Fruit fly (Drosophila melanogaster): ENCODE data around the gene nesd.
A peak's percentile ranks its signal among the peaks of the same experiment; 100 is the strongest.

The nesd gene

DNA sequence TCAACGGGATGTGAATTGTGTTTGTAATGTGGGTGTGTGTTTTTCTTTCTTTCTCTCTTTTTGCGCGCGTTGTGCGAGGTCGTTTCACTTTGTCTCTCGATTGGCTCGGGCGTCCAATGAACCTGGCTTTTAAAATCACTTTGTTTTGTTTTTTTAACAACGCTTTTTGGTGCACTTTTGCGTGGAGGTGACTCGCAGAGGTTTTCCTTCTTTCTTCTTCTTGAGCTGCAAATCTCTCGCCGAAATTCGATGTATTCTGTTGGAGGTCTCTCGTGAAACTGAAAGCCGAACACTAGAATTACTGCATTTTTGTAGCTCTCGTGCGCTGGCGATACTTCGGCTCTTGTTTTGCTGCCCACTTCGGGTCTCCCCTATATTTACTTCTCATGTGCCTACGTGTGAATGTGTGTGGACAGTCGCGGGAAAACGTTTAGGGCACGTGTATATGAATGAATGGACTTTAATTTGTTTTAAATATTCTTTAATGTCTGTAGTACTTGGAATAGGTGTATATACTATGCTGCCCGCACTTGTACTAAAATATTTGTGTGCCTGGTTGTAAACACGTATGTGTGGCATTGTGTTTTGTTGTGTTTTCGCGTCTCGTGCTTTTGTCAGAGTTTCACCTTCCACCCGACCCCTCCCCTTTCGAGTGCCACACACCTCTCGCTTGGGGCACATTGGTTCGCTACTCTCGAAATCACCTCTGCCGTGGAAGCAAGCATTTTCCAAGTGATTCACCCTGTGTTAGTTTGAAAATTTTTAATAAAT is 8.8 kb upstream of the nesd start, which contains the start of gene fok (continued):
- TF ChIP-seq CG8319 (GFP tag; optimal IDR thresholded peaks at IDR 0.05) (peak; percentile 97), net (GFP tag; optimal IDR thresholded peaks at IDR 0.05) (peak; percentile 97), eg (GFP tag; IDR thresholded peaks at IDR 0.05) (peak; percentile 94), Sox102F (GFP tag; optimal IDR thresholded peaks at IDR 0.05) (peak; percentile 99), esn (GFP tag; optimal IDR thresholded peaks at IDR 0.05) (peak; percentile 99), CG6854 (GFP tag; optimal IDR thresholded peaks at IDR 0.05) (peak; percentile 96), CG6808 (GFP tag; optimal IDR thresholded peaks at IDR 0.05) (peak; percentile 98), dsx (GFP tag; optimal IDR thresholded peaks at IDR 0.05; ENCODE audit: poor library complexity, severe bottlenecking) (peak; percentile 97), fd85E (GFP tag; optimal IDR thresholded peaks at IDR 0.05) (peak; percentile 91), spab (GFP tag; optimal IDR thresholded peaks at IDR 0.05) (peak; percentile 97), CG4318 (GFP tag; optimal IDR thresholded peaks at IDR 0.05) (peak; percentile 93), CG34406 (GFP tag; optimal IDR thresholded peaks at IDR 0.05) (peak; percentile 97), achi (GFP tag; optimal IDR thresholded peaks at IDR 0.05) (peak; percentile 97), dac (GFP tag; optimal IDR thresholded peaks at IDR 0.05) (peak; percentile 91), Eip78C (GFP tag) (peak; percentile 100), fkh (GFP tag; optimal IDR thresholded peaks at IDR 0.05) (peak; percentile 100), CG7368 (GFP tag; optimal IDR thresholded peaks at IDR 0.05) (peak; percentile 95), CG11762 (GFP tag; optimal IDR thresholded peaks at IDR 0.05; ENCODE audit: insufficient read depth) (peak; percentile 97), lz (GFP tag; optimal IDR thresholded peaks at IDR 0.05) (peak; percentile 98), svp (GFP tag) (peak; percentile 99), CG8119 (GFP tag; IDR thresholded peaks at IDR 0.05) (peak; percentile 99), CG11294 (GFP tag; IDR thresholded peaks at IDR 0.05) (peak; percentile 93), CG6792 (GFP tag; optimal IDR thresholded peaks at IDR 0.05) (peak; percentile 99), CG1621 (tag; optimal IDR thresholded peaks at IDR 0.05) (peak; percentile 95), Sox14 (GFP tag; optimal IDR thresholded peaks at IDR 0.05) (peak; percentile 98), Hr38 (GFP tag; optimal IDR thresholded peaks at IDR 0.05) (no peak), CG6276 (GFP tag; optimal IDR thresholded peaks at IDR 0.05) (peak; percentile 97), Hr39 (GFP tag; optimal IDR thresholded peaks at IDR 0.05) (peak; percentile 97), Eip93F (GFP tag; optimal IDR thresholded peaks at IDR 0.05) (peak; percentile 98), Ets21C (GFP tag; optimal IDR thresholded peaks at IDR 0.05) (peak; percentile 96), Sox15 (GFP tag; optimal IDR thresholded peaks at IDR 0.05) (peak; percentile 95)

DNA sequence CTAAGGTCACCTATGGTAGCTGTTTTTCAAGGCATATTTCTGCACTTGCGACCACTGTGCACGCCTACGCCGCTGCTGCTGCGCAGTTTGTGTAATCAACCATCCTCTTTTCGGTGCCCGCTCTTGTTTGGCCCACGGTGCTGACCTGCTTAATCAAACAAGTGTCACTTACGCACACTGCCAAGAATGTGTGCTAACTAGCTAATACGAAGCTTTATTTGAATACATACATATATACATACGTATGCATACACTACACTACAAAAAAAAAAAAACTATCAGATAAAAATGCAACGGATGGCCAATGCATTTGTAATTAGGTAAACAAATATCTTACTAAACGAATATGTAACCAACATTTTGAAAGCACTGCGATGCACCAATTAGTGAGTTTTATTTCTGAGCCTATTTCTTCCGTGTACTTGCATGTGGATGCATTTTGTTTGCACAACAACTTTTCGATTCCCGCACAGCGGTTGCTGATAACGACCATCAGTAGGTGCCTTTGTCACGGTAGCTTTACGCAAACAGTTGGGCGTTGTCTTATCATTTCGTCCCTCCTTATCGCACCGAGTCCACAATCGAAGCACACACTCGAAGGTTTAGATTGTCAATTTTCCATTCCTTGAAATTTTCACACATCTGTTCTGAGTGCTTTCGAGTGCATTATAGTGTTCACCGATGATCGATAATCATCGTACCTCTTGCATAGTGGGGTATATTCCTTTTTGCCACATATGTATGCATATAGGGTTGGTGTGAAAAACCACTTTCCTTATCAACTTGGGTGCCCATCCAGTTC is 7.3 kb upstream of the nesd start:
- TF ChIP-seq vri (GFP tag; optimal IDR thresholded peaks at IDR 0.05) (peak; percentile 96), CG4318 (GFP tag; optimal IDR thresholded peaks at IDR 0.05) (peak; percentile 77), salr (GFP tag; optimal IDR thresholded peaks at IDR 0.05) (peak; percentile 63 to 83), CG11762 (GFP tag; optimal IDR thresholded peaks at IDR 0.05; ENCODE audit: insufficient read depth) (peak; percentile 94), Ets96B (tag; optimal IDR thresholded peaks at IDR 0.05) (peak; percentile 81), Hr4 (GFP tag; optimal IDR thresholded peaks at IDR 0.05) (peak; percentile 94), topi (GFP tag; optimal IDR thresholded peaks at IDR 0.05) (peak; percentile 91), CG6808 (GFP tag; optimal IDR thresholded peaks at IDR 0.05) (peak; percentile 74), fkh (GFP tag; optimal IDR thresholded peaks at IDR 0.05) (peak; percentile 98), esn (GFP tag; optimal IDR thresholded peaks at IDR 0.05) (peak; percentile 95), Sox102F (GFP tag; optimal IDR thresholded peaks at IDR 0.05) (peak; percentile 93), net (GFP tag; optimal IDR thresholded peaks at IDR 0.05) (peak; percentile 93), fd59A (GFP tag; optimal IDR thresholded peaks at IDR 0.05) (peak; percentile 72), Met (GFP tag; optimal IDR thresholded peaks at IDR 0.05) (peak; percentile 92), Ets21C (GFP tag; optimal IDR thresholded peaks at IDR 0.05) (peak; percentile 84), CG6854 (GFP tag; optimal IDR thresholded peaks at IDR 0.05) (peak; percentile 66), eg (GFP tag; IDR thresholded peaks at IDR 0.05) (peak; percentile 98), OdsH (GFP tag; optimal IDR thresholded peaks at IDR 0.05) (peak; percentile 95), CG6792 (GFP tag; optimal IDR thresholded peaks at IDR 0.05) (peak; percentile 93), CG3032 (tag; optimal IDR thresholded peaks at IDR 0.05) (peak; percentile 73), CG8632 (GFP tag; optimal IDR thresholded peaks at IDR 0.05) (peak; percentile 91), dsx (GFP tag; optimal IDR thresholded peaks at IDR 0.05; ENCODE audit: poor library complexity, severe bottlenecking) (peak; percentile 55), CG34406 (GFP tag; optimal IDR thresholded peaks at IDR 0.05) (peak; percentile 93), Sox15 (GFP tag; optimal IDR thresholded peaks at IDR 0.05) (peak; percentile 85), CG11294 (GFP tag; IDR thresholded peaks at IDR 0.05) (peak; percentile 96), Eip93F (GFP tag; optimal IDR thresholded peaks at IDR 0.05) (peak; percentile 94), Eip75B (GFP tag; optimal IDR thresholded peaks at IDR 0.05) (peak; percentile 98), CG11902 (GFP tag; optimal IDR thresholded peaks at IDR 0.05) (peak; percentile 84), CG6276 (GFP tag; optimal IDR thresholded peaks at IDR 0.05) (peak; percentile 91), pdm3 (GFP tag; optimal IDR thresholded peaks at IDR 0.05) (peak; percentile 95)
